Worm (Caenorhabditis elegans) whole organism, young adult: ENCODE results near the gene B0496.6.
A peak's percentile ranks its signal among the peaks of the same experiment; 100 is the strongest.
"Not testable (repeated sequence)": the region's sequence is repeated elsewhere in the genome, so short reads cannot be mapped to it uniquely, and the experiment has no call there.

ENCODE experiments used
- B0336.3 ChIP-seq: fragments of 200-800 bp; sonication (Bioruptor generic); IDR thresholded peaks from 2 replicates; pipeline ENCODE4 v1.3.6; 2022; ENCODE audit warnings: missing genetic modification characterization, missing compliant biosample characterization
- F33H1.4 ChIP-seq: fragments of 200-800 bp; sonication (Bioruptor generic); IDR thresholded peaks from 2 replicates; pipeline ENCODE4 v1.3.6; 2022; ENCODE audit warnings: missing genetic modification reagents, missing genetic modification characterization, missing compliant biosample characterization
- F39B2.1 ChIP-seq: fragments of 200-800 bp; sonication (Bioruptor generic); IDR thresholded peaks from 2 replicates; pipeline ENCODE4 v1.3.6; 2022; ENCODE audit warnings: missing genetic modification reagents, missing genetic modification characterization, missing compliant biosample characterization
- akir-1 ChIP-seq: fragments of 200-800 bp; sonication (Bioruptor generic); optimal IDR thresholded peaks from 2 replicates; lab custom pipeline; 2018; ENCODE audit warnings: mild to moderate bottlenecking, missing genetic modification characterization, moderate library complexity, missing compliant biosample characterization
- die-1 ChIP-seq: sonication (generic microtip); optimal IDR thresholded peaks from 2 replicates; lab custom pipeline; 2016; ENCODE audit warnings: missing genotype, mild to moderate bottlenecking, missing genetic modification characterization, missing compliant biosample characterization
- hsf-1 ChIP-seq: fragments of 200-800 bp; sonication (Bioruptor generic); IDR thresholded peaks from 2 replicates; pipeline ENCODE4 v1.3.6; 2022; ENCODE audit warnings: missing genetic modification reagents, missing genetic modification characterization, missing compliant biosample characterization
- lin-35 ChIP-seq, 3 experiments: fragments of 150-350 bp in 2 of 3; sonication (generic microtip) in 1 of 3; optimal IDR thresholded peaks; 2 replicates each; lab custom pipeline; 2014 to 2018; ENCODE audit warnings: missing biosample characterization in 3 of 3, missing genetic modification characterization in 3 of 3, missing genetic modification reagents in 3 of 3
- nfya-1 ChIP-seq: sonication (generic microtip); optimal IDR thresholded peaks from 2 replicates; lab custom pipeline; 2017; ENCODE audit warnings: antibody characterized with exemption, missing compliant biosample characterization, missing genetic modification characterization, borderline replicate concordance; ENCODE audit not compliant: insufficient read depth
- nhr-27 ChIP-seq: fragments of 200-800 bp; sonication (Bioruptor generic); optimal IDR thresholded peaks from 2 replicates; lab custom pipeline; 2018; ENCODE audit warnings: mild to moderate bottlenecking, missing genetic modification characterization, moderate library complexity, missing compliant biosample characterization
- somi-1 ChIP-seq: fragments of 200-800 bp; sonication (Bioruptor generic); optimal IDR thresholded peaks from 2 replicates; lab custom pipeline; 2018; ENCODE audit warnings: mild to moderate bottlenecking, missing genetic modification characterization, missing compliant biosample characterization
- tbx-9 ChIP-seq: sonication (generic microtip); optimal IDR thresholded peaks from 2 replicates; lab custom pipeline; 2016; ENCODE audit warnings: borderline replicate concordance, missing genetic modification characterization, inconsistent platforms, missing compliant biosample characterization
- zfh-2 ChIP-seq: fragments of 200-800 bp; sonication (Bioruptor generic); conservative IDR thresholded peaks from 2 replicates; pipeline ENCODE4 v1.3.6; 2022; ENCODE audit warnings: missing genetic modification reagents, missing genetic modification characterization, missing compliant biosample characterization

ce11 chrIV:7440985-7441384 lies 22.1 kb downstream of the B0496.6 start:
- TF ChIP-seq nhr-27 (tag; lab: Kevin White, UChicago); die-1 (tag; lab: Kevin White, UChicago); lin-35 (GFP tag; optimal IDR thresholded peaks at IDR 0.05; lab: Kevin White, UChicago); somi-1; akir-1 (GFP tag; lab: Kevin White, UChicago); zfh-2 (GFP tag; lab: Robert Waterston, UW); tbx-9 (tag; lab: Kevin White, UChicago); F33H1.4; B0336.3 (GFP tag; lab: Robert Waterston, UW); nfya-1 (tag; lab: Kevin White, UChicago): not testable (repeated sequence)
- peak; percentile 99 for TF ChIP-seq hsf-1
- 0 out of 2 replicates have a peak, but pooled peaks have one; percentile 17 for TF ChIP-seq F39B2.1 (GFP tag; lab: Robert Waterston, UW)
